Fruit fly (Drosophila melanogaster): ENCODE data around the gene eIF4EHP.
A peak's percentile ranks its signal among the peaks of the same experiment; 100 is the strongest.

Gene eIF4EHP

dm6 chr3R:24051459-24052165 lies 57.1 kb downstream of the eIF4EHP start (continued):
- no peak for TF ChIP-seq ssp (GFP tag; IDR thresholded peaks at IDR 0.05)
- peak; percentile 28; the same call in 1 of the 2 replicates for TF ChIP-seq ttk (GFP tag; IDR thresholded peaks at IDR 0.05)
- TF ChIP-seq CG10274 (GFP tag; optimal IDR thresholded peaks at IDR 0.05): no peak
- TF ChIP-seq CTCF (GFP tag; optimal IDR thresholded peaks at IDR 0.05): no peak
- TF ChIP-seq dysf (GFP tag; IDR thresholded peaks at IDR 0.05): peak; percentile 42; the same call in 1 of the 3 replicates
- TF ChIP-seq Trl (optimal IDR thresholded peaks at IDR 0.05): no peak
- TF ChIP-seq Trl (GFP tag; optimal IDR thresholded peaks at IDR 0.05): no peak
- TF ChIP-seq pan (optimal IDR thresholded peaks at IDR 0.05): no peak
- TF ChIP-seq pan (GFP tag; optimal IDR thresholded peaks at IDR 0.05 in 1 of 2, IDR thresholded peaks at IDR 0.05 in 1 of 2): peak in 1 of 2 experiments; percentile 41
- no peak for TF ChIP-seq disco-r (GFP tag; optimal IDR thresholded peaks at IDR 0.05)
- no peak for TF ChIP-seq CG4282 (GFP tag; optimal IDR thresholded peaks at IDR 0.05)
- TF ChIP-seq CG16863 (GFP tag; optimal IDR thresholded peaks at IDR 0.05): no peak
- 0 out of 2 replicates have a peak, but pooled peaks have one; percentile 25 for TF ChIP-seq CG16779 (GFP tag; IDR thresholded peaks at IDR 0.05)
- TF ChIP-seq CG43689 (GFP tag; IDR thresholded peaks at IDR 0.05): no peak
- TF ChIP-seq grn (GFP tag; optimal IDR thresholded peaks at IDR 0.05): no peak
- TF ChIP-seq CG1602 (GFP tag; optimal IDR thresholded peaks at IDR 0.05): no peak
- no peak for TF ChIP-seq HLH4C (GFP tag; IDR thresholded peaks at IDR 0.05; ENCODE audit: partially characterized antibody)
- no peak for TF ChIP-seq CG8478 (optimal IDR thresholded peaks at IDR 0.05)
- TF ChIP-seq h (optimal IDR thresholded peaks at IDR 0.05): no peak
- no peak for TF ChIP-seq CG17359 (tag; optimal IDR thresholded peaks at IDR 0.05)
- no peak for TF ChIP-seq Vsx1 (GFP tag; optimal IDR thresholded peaks at IDR 0.05)
- peak; percentile 26 for TF ChIP-seq CG17829 (tag; optimal IDR thresholded peaks at IDR 0.05)
- no peak for TF ChIP-seq Hand (GFP tag; optimal IDR thresholded peaks at IDR 0.05)
- TF ChIP-seq Mrtf (GFP tag; IDR thresholded peaks at IDR 0.05): 0 out of 3 replicates have a peak, but pooled peaks have one; percentile 4
- TF ChIP-seq CG17802 (tag; optimal IDR thresholded peaks at IDR 0.05): no peak
- TF ChIP-seq CG7745 (tag; optimal IDR thresholded peaks at IDR 0.05): no peak
- TF ChIP-seq CG18476 (GFP tag; optimal IDR thresholded peaks at IDR 0.05): no peak
- no peak for TF ChIP-seq CG15479 (GFP tag; optimal IDR thresholded peaks at IDR 0.05)
- peak; percentile 42; the same call in 1 of the 2 replicates for TF ChIP-seq E2f2 (GFP tag; IDR thresholded peaks at IDR 0.05)
- TF ChIP-seq CG34422 (GFP tag; IDR thresholded peaks at IDR 0.05): peak; percentile 40; the same call in 1 of the 3 replicates
- peak; percentile 2 for TF ChIP-seq CG2678 (tag; optimal IDR thresholded peaks at IDR 0.05)
- no peak for TF ChIP-seq gem (tag; optimal IDR thresholded peaks at IDR 0.05)
- no peak for TF ChIP-seq CG12299 (tag; optimal IDR thresholded peaks at IDR 0.05)
- TF ChIP-seq ken (GFP tag; IDR thresholded peaks at IDR 0.05): 0 out of 3 replicates have a peak, but pooled peaks have one; percentile 22
- no peak for TF ChIP-seq otp (GFP tag; IDR thresholded peaks at IDR 0.05)
- TF ChIP-seq CG12071 (GFP tag; optimal IDR thresholded peaks at IDR 0.05): no peak
- no peak for TF ChIP-seq dmrt99B (tag; optimal IDR thresholded peaks at IDR 0.05)
- TF ChIP-seq Awh (GFP tag; IDR thresholded peaks at IDR 0.05): no peak
- TF ChIP-seq ato (GFP tag; IDR thresholded peaks at IDR 0.05; ENCODE audit: partially characterized antibody): no peak
- no peak for TF ChIP-seq Doc3 (GFP tag; IDR thresholded peaks at IDR 0.05; ENCODE audit: partially characterized antibody)
- peak; percentile 53 for TF ChIP-seq slbo (GFP tag; IDR thresholded peaks at IDR 0.05)
- no peak for TF ChIP-seq Ravus (GFP tag; IDR thresholded peaks at IDR 0.05)
- no peak for TF ChIP-seq CG10654 (GFP tag; optimal IDR thresholded peaks at IDR 0.05)
- no peak for TF ChIP-seq CG3163 (GFP tag; optimal IDR thresholded peaks at IDR 0.05)
- no peak for TF ChIP-seq Camta (GFP tag; optimal IDR thresholded peaks at IDR 0.05)
- peak; percentile 37 for TF ChIP-seq CG15514 (GFP tag; optimal IDR thresholded peaks at IDR 0.05)
- peak in 1 of 2 experiments; percentile 40 for TF ChIP-seq Eip74EF (GFP tag; optimal IDR thresholded peaks at IDR 0.05)
- 0 out of 3 replicates have a peak, but pooled peaks have one; percentile 9 for TF ChIP-seq CG17361 (GFP tag; IDR thresholded peaks at IDR 0.05)
- TF ChIP-seq Scr (GFP tag; IDR thresholded peaks at IDR 0.05; ENCODE audit: partially characterized antibody): no peak
- no peak for TF ChIP-seq Hmx (GFP tag; optimal IDR thresholded peaks at IDR 0.05)
